Fruit fly (Drosophila melanogaster) whole organism, embryonic: ENCODE results near the gene Lrrk.

Experiments
- Atf6 ChIP-seq: fragments of 200-800 bp; sonication (Bioruptor generic); IDR thresholded peaks from 2 replicates; pipeline ENCODE4 v1.3.6; 2022; ENCODE audit warnings: missing biosample characterization, missing genetic modification characterization
- CG10267 ChIP-seq: fragments of 200-800 bp; sonication (Bioruptor generic); optimal IDR thresholded peaks from 2 replicates; lab custom pipeline; 2018; ENCODE audit warnings: missing biosample characterization, mild to moderate bottlenecking, missing genetic modification characterization, moderate library complexity
- CG10274 ChIP-seq: fragments of 200-800 bp; sonication (Bioruptor generic); optimal IDR thresholded peaks from 3 replicates; lab custom pipeline; 2017; ENCODE audit warnings: missing biosample characterization, mild to moderate bottlenecking, missing genetic modification characterization
- CG11093 ChIP-seq: fragments of 200-800 bp; sonication (Bioruptor generic); IDR thresholded peaks from 3 replicates; pipeline ENCODE4 v1.3.6; 2022; ENCODE audit warnings: missing biosample characterization, missing genetic modification characterization
- CG13424 ChIP-seq: fragments of 200-800 bp; sonication (Bioruptor generic); optimal IDR thresholded peaks from 2 replicates; lab custom pipeline; 2019; ENCODE audit warnings: missing biosample characterization, mild to moderate bottlenecking, missing genetic modification characterization, moderate library complexity
- CG14667 ChIP-seq: fragments of 200-800 bp; sonication (Bioruptor generic); IDR thresholded peaks from 2 replicates; pipeline ENCODE4 v1.3.6; 2022; ENCODE audit warnings: missing biosample characterization, missing genetic modification characterization
- CG17829 ChIP-seq: fragments of 200-800 bp; optimal IDR thresholded peaks from 2 replicates; lab custom pipeline; 2019; ENCODE audit warnings: missing biosample characterization, mild to moderate bottlenecking, missing genetic modification characterization, moderate library complexity
- CG6654 ChIP-seq: fragments of 200-800 bp; sonication (Bioruptor generic); optimal IDR thresholded peaks from 2 replicates; lab custom pipeline; 2017; ENCODE audit warnings: missing biosample characterization, mild to moderate bottlenecking, missing genetic modification characterization
- CG6854 ChIP-seq: fragments of 200-800 bp; sonication (Bioruptor generic); optimal IDR thresholded peaks from 3 replicates; lab custom pipeline; 2017; ENCODE audit warnings: missing biosample characterization, mild to moderate bottlenecking, missing genetic modification characterization
- CG7745 ChIP-seq: fragments of 200-800 bp; sonication (Bioruptor generic); optimal IDR thresholded peaks from 2 replicates; lab custom pipeline; 2018; ENCODE audit warnings: missing biosample characterization, mild to moderate bottlenecking, missing genetic modification characterization, moderate library complexity
- CG7928 ChIP-seq: fragments of 200-800 bp; sonication (Bioruptor generic); optimal IDR thresholded peaks from 2 replicates; lab custom pipeline; 2017; ENCODE audit warnings: missing biosample characterization, mild to moderate bottlenecking, missing genetic modification characterization
- CG8359 ChIP-seq: fragments of 200-800 bp; sonication (Bioruptor generic); optimal IDR thresholded peaks from 2 replicates; lab custom pipeline; 2017; ENCODE audit warnings: missing biosample characterization, mild to moderate bottlenecking, missing genetic modification characterization, borderline replicate concordance
- CG8765 ChIP-seq: fragments of 200-800 bp; sonication (Bioruptor generic); IDR thresholded peaks from 2 replicates; pipeline ENCODE4 v1.3.6; 2022; ENCODE audit warnings: missing biosample characterization, missing genetic modification characterization
- Chrac-16 ChIP-seq: fragments of 200-800 bp; sonication (Bioruptor generic); optimal IDR thresholded peaks from 3 replicates; lab custom pipeline; 2016; ENCODE audit warnings: missing biosample characterization, missing genetic modification characterization
- D ChIP-seq, 2 experiments: fragments of 200-800 bp in 1 of 2; fragments of >200 bp in 1 of 2; sonication (Bioruptor generic) in 1 of 2; optimal IDR thresholded peaks; 2 replicates in 1 of 2; 3 replicates in 1 of 2; lab custom pipeline; 2017; ENCODE audit warnings: mild to moderate bottlenecking in 1 of 2, missing biosample characterization in 1 of 2, missing genetic modification characterization in 1 of 2, missing genetic modification reagents in 1 of 2
- Hr51 ChIP-seq, 2 experiments: fragments of 200-800 bp; sonication (Bioruptor generic); optimal IDR thresholded peaks; 2 replicates in 1 of 2; 3 replicates in 1 of 2; lab custom pipeline; 2016 to 2018; ENCODE audit warnings: missing biosample characterization in 2 of 2, missing genetic modification characterization in 2 of 2, mild to moderate bottlenecking in 1 of 2, moderate library complexity in 1 of 2
- Meics ChIP-seq: fragments of 200-800 bp; sonication (Bioruptor generic); optimal IDR thresholded peaks from 2 replicates; lab custom pipeline; 2017; ENCODE audit warnings: missing biosample characterization, mild to moderate bottlenecking, missing genetic modification characterization
- Nf-YB ChIP-seq: fragments of 200-800 bp; sonication (Bioruptor generic); optimal IDR thresholded peaks from 3 replicates; lab custom pipeline; 2019; ENCODE audit warnings: missing biosample characterization, mild to moderate bottlenecking, missing genetic modification characterization, moderate library complexity
- Nf-YC ChIP-seq: fragments of 200-800 bp; optimal IDR thresholded peaks from 3 replicates; lab custom pipeline; 2019; ENCODE audit warnings: missing biosample characterization, mild to moderate bottlenecking, missing genetic modification characterization, moderate library complexity
- Poxn ChIP-seq: fragments of 200-800 bp; sonication (Bioruptor generic); IDR thresholded peaks from 2 replicates; pipeline ENCODE4 v1.3.6; 2022; ENCODE audit warnings: missing biosample characterization, missing genetic modification characterization
- Tbp ChIP-seq: fragments of >200 bp; optimal IDR thresholded peaks from 2 replicates; lab custom pipeline; 2018; ENCODE audit warnings: missing biosample characterization, missing genetic modification characterization
- Trl ChIP-seq, 3 experiments: fragments of >200 bp in 2 of 3; fragments of 200-800 bp in 1 of 3; sonication (Bioruptor generic) in 1 of 3; optimal IDR thresholded peaks; 2 replicates in 1 of 3; 3 replicates in 2 of 3; lab custom pipeline; 2016 to 2017; ENCODE audit warnings: missing biosample characterization in 1 of 3, missing genetic modification characterization in 1 of 3
- Xbp1 ChIP-seq: fragments of 200-800 bp; sonication (Bioruptor generic); optimal IDR thresholded peaks from 3 replicates; lab custom pipeline; 2016; ENCODE audit warnings: missing biosample characterization, mild to moderate bottlenecking, missing genetic modification characterization
- abd-A ChIP-seq: fragments of 200-800 bp; sonication (Bioruptor generic); optimal IDR thresholded peaks from 3 replicates; lab custom pipeline; 2019; ENCODE audit warnings: missing biosample characterization, mild to moderate bottlenecking, missing genetic modification characterization, moderate library complexity
- ato ChIP-seq: fragments of 200-800 bp; sonication (Bioruptor generic); IDR thresholded peaks from 2 replicates; pipeline ENCODE4 v1.3.6; 2022; ENCODE audit warnings: missing biosample characterization, missing genetic modification characterization; ENCODE audit not compliant: partially characterized antibody
- bigmax ChIP-seq: fragments of 200-800 bp; sonication (Bioruptor generic); optimal IDR thresholded peaks from 2 replicates; lab custom pipeline; 2018; ENCODE audit warnings: missing biosample characterization, mild to moderate bottlenecking, missing genetic modification characterization
- cg ChIP-seq: fragments of 200-800 bp; sonication (Bioruptor generic); optimal IDR thresholded peaks from 3 replicates; lab custom pipeline; 2019; ENCODE audit warnings: missing biosample characterization, mild to moderate bottlenecking, missing genetic modification characterization, moderate library complexity
- croc ChIP-seq: fragments of 200-800 bp; sonication (Bioruptor generic); conservative IDR thresholded peaks from 3 replicates; pipeline ENCODE4 v1.3.6; 2022; ENCODE audit warnings: missing biosample characterization, missing genetic modification characterization
- danr ChIP-seq: fragments of 200-800 bp; sonication (Bioruptor generic); IDR thresholded peaks from 2 replicates; pipeline ENCODE4 v1.3.6; 2022; ENCODE audit warnings: missing biosample characterization, missing genetic modification characterization
- gce ChIP-seq: fragments of 200-800 bp; sonication (Bioruptor generic); IDR thresholded peaks from 3 replicates; pipeline ENCODE4 v1.3.6; 2022; ENCODE audit warnings: missing biosample characterization, missing genetic modification characterization
- gsb ChIP-seq: fragments of 200-800 bp; sonication (Bioruptor generic); IDR thresholded peaks from 2 replicates; pipeline ENCODE4 v1.3.6; 2022; ENCODE audit warnings: missing biosample characterization, missing genetic modification characterization
- h ChIP-seq: fragments of >200 bp; optimal IDR thresholded peaks from 2 replicates; lab custom pipeline; 2017
- ham ChIP-seq: fragments of 200-800 bp; sonication (Bioruptor generic); IDR thresholded peaks from 2 replicates; pipeline ENCODE4 v1.3.6; 2022; ENCODE audit warnings: missing biosample characterization, missing genetic modification characterization
- jigr1 ChIP-seq: fragments of 200-800 bp; sonication (Bioruptor generic); IDR thresholded peaks from 3 replicates; pipeline ENCODE4 v1.3.6; 2022; ENCODE audit warnings: missing biosample characterization, missing genetic modification characterization
- knrl ChIP-seq: fragments of 200-800 bp; sonication (Bioruptor generic); IDR thresholded peaks from 3 replicates; pipeline ENCODE4 v1.3.6; 2022; ENCODE audit warnings: missing biosample characterization, missing genetic modification characterization; ENCODE audit not compliant: partially characterized antibody
- lab ChIP-seq: fragments of 200-800 bp; sonication (Bioruptor generic); optimal IDR thresholded peaks from 3 replicates; lab custom pipeline; 2017; ENCODE audit warnings: missing biosample characterization, missing genetic modification characterization, mild to moderate bottlenecking, moderate library complexity, missing genetic modification reagents
- mam ChIP-seq: fragments of 200-800 bp; sonication (Bioruptor generic); optimal IDR thresholded peaks from 3 replicates; lab custom pipeline; 2016; ENCODE audit warnings: missing biosample characterization, missing genetic modification characterization
- nerfin-2 ChIP-seq: fragments of 200-800 bp; sonication (Bioruptor generic); IDR thresholded peaks from 2 replicates; pipeline ENCODE4 v1.3.6; 2022; ENCODE audit warnings: missing biosample characterization, missing genetic modification characterization; ENCODE audit not compliant: partially characterized antibody
- nom ChIP-seq: fragments of 200-800 bp; sonication (Bioruptor generic); optimal IDR thresholded peaks from 2 replicates; lab custom pipeline; 2017; ENCODE audit warnings: missing biosample characterization, missing genetic modification characterization, mild to moderate bottlenecking, moderate library complexity, missing genetic modification reagents
- otp ChIP-seq: fragments of 200-800 bp; sonication (Bioruptor generic); IDR thresholded peaks from 3 replicates; pipeline ENCODE4, ENCODE4 v1.3.6; 2022; ENCODE audit warnings: missing biosample characterization, missing genetic modification characterization
- shn ChIP-seq: fragments of 200-800 bp; sonication (Bioruptor generic); optimal IDR thresholded peaks from 3 replicates; lab custom pipeline; 2016; ENCODE audit warnings: missing biosample characterization, missing genetic modification characterization
- sisA ChIP-seq: fragments of 200-800 bp; sonication (Bioruptor generic); IDR thresholded peaks from 2 replicates; pipeline ENCODE4 v1.3.6; 2022; ENCODE audit warnings: missing biosample characterization, missing genetic modification characterization
- slp2 ChIP-seq: fragments of 200-800 bp; sonication (Bioruptor generic); optimal IDR thresholded peaks from 2 replicates; lab custom pipeline; 2016; ENCODE audit warnings: missing biosample characterization, missing genetic modification characterization
- sob ChIP-seq: fragments of 200-800 bp; sonication (Bioruptor generic); IDR thresholded peaks from 2 replicates; pipeline ENCODE4 v1.3.6; 2022; ENCODE audit warnings: missing biosample characterization, missing genetic modification characterization
- tgo ChIP-seq: fragments of 200-800 bp; sonication (Bioruptor generic); IDR thresholded peaks from 3 replicates; pipeline ENCODE4 v1.3.6; 2022; ENCODE audit warnings: missing biosample characterization, missing genetic modification characterization
- wek ChIP-seq: fragments of 200-800 bp; sonication (Bioruptor generic); optimal IDR thresholded peaks from 3 replicates; lab custom pipeline; 2018; ENCODE audit warnings: missing biosample characterization, mild to moderate bottlenecking, missing genetic modification characterization, moderate library complexity
- yki ChIP-seq: fragments of >200 bp; optimal IDR thresholded peaks from 3 replicates; lab custom pipeline; 2018
- z ChIP-seq: fragments of 200-800 bp; sonication (Bioruptor generic); IDR thresholded peaks from 3 replicates; pipeline ENCODE4 v1.3.6; 2022; ENCODE audit warnings: missing biosample characterization, missing genetic modification characterization
- zen ChIP-seq: fragments of 200-800 bp; sonication (Bioruptor generic); optimal IDR thresholded peaks from 3 replicates; lab custom pipeline; 2018; ENCODE audit warnings: missing biosample characterization, mild to moderate bottlenecking, missing genetic modification characterization, moderate library complexity
- zfh2 ChIP-seq: fragments of 200-800 bp; sonication (Bioruptor generic); optimal IDR thresholded peaks from 2 replicates; lab custom pipeline; 2016; ENCODE audit warnings: missing biosample characterization, missing genetic modification characterization

The Lrrk gene

DNA sequence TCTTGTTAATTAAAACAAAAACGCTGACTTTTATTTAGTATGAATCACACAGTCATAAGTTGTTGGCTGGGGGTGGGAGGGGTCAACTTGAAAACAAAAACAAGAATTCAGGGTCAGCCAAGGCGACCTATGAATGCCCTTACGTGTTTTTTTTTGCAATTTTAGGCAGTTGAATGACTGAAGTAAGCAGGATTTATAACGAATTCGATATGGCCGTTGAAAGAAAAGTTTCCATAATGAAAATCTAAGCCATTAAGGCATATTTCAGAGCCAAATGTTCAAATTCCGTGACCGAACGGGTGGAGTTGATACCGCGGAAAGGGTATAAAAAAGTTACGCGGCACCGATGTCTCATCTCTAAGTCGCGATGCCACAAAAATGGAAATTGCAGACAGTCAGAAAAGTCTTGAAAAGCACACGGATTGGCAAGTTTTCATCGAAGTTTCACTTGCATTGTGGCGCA is 1.3 kb upstream of the Lrrk start (continued):
- TF ChIP-seq nerfin-2 (GFP tag; lab: Robert Waterston, UW) (no peak), cg (GFP tag; lab: Kevin White, UChicago) (no peak), Xbp1 (peak; percentile 84), h (lab: Kevin White, UChicago) (no peak), sisA (GFP tag; lab: Robert Waterston, UW) (peak; percentile 70), D (optimal IDR thresholded peaks at IDR 0.05; lab: Kevin White, UChicago) (no peak), D (GFP tag; optimal IDR thresholded peaks at IDR 0.05; lab: Kevin White, UChicago) (peak; percentile 42), Chrac-16 (GFP tag; lab: Kevin White, UChicago) (peak; percentile 58), Poxn (GFP tag; lab: Robert Waterston, UW) (no peak), CG7928 (GFP tag; lab: Kevin White, UChicago) (no peak), ato (GFP tag; lab: Robert Waterston, UW) (no peak), Nf-YB (GFP tag; lab: Kevin White, UChicago) (no peak), Nf-YC (no peak), ham (GFP tag; lab: Robert Waterston, UW) (no peak), danr (peak; percentile 34; the same call in 1 of the 2 replicates), zfh2 (GFP tag; lab: Kevin White, UChicago) (peak; percentile 73), Tbp (GFP tag; lab: Kevin White, UChicago) (no peak), CG7745 (tag; lab: Kevin White, UChicago) (no peak), gsb (0 out of 2 replicates have a peak, but pooled peaks have one; percentile 33), jigr1 (GFP tag; lab: Robert Waterston, UW) (no peak), otp (GFP tag; lab: Robert Waterston, UW) (0 out of 3 replicates have a peak, but pooled peaks have one; percentile 36), CG17829 (peak; percentile 34), knrl (no peak), CG6654 (GFP tag; lab: Kevin White, UChicago) (no peak), CG14667 (GFP tag; lab: Robert Waterston, UW) (peak; percentile 28; the same call in 1 of the 2 replicates), CG10274 (peak; percentile 95), nom (GFP tag; lab: Kevin White, UChicago) (no peak), yki (no peak), wek (GFP tag; lab: Kevin White, UChicago) (no peak), mam (GFP tag; lab: Kevin White, UChicago) (peak; percentile 77), sob (GFP tag; lab: Robert Waterston, UW) (peak; percentile 73), tgo (GFP tag; lab: Robert Waterston, UW) (peak; percentile 66), CG8765 (no peak), CG10267 (tag; lab: Kevin White, UChicago) (no peak), Atf6 (peak; percentile 75; the same call in 1 of the 2 replicates), bigmax (GFP tag; lab: Kevin White, UChicago) (no peak), croc (GFP tag; lab: Robert Waterston, UW) (peak; percentile 33; the same call in 2 of the 3 replicates), zen (tag; lab: Kevin White, UChicago) (no peak), lab (GFP tag; lab: Kevin White, UChicago) (no peak), slp2 (GFP tag; lab: Kevin White, UChicago) (peak; percentile 64), shn (GFP tag; lab: Kevin White, UChicago) (peak; percentile 75), Meics (GFP tag; lab: Kevin White, UChicago) (no peak), z (GFP tag; lab: Robert Waterston, UW) (no peak), abd-A (tag; lab: Kevin White, UChicago) (no peak), CG11093 (GFP tag; lab: Robert Waterston, UW) (0 out of 3 replicates have a peak, but pooled peaks have one; percentile 39), Hr51 (GFP tag; optimal IDR thresholded peaks at IDR 0.05; lab: Kevin White, UChicago) (peak in 1 of 2 experiments; percentile 55), gce (GFP tag; lab: Robert Waterston, UW) (peak; percentile 66; the same call in 1 of the 3 replicates), CG8359 (GFP tag; lab: Kevin White, UChicago) (no peak), CG13424 (tag; lab: Kevin White, UChicago) (peak; percentile 72), CG6854 (GFP tag; lab: Kevin White, UChicago) (peak; percentile 43), Trl (optimal IDR thresholded peaks at IDR 0.05; lab: Kevin White, UChicago) (no peak), Trl (GFP tag; optimal IDR thresholded peaks at IDR 0.05; lab: Kevin White, UChicago) (peak; percentile 66)
